Worm (Caenorhabditis elegans) whole organism, L4 larva: ENCODE data around the gene msd-4.
A peak's percentile ranks its signal among the peaks of the same experiment; 100 is the strongest.

Experiments
- D1046.2 ChIP-seq: fragments of 200-800 bp; sonication (Bioruptor generic); IDR thresholded peaks from 2 replicates; pipeline ENCODE4 v1.3.6; 2022; ENCODE audit warnings: missing genetic modification characterization, missing compliant biosample characterization
- F26F4.8 ChIP-seq: fragments of 200-800 bp; sonication (Bioruptor generic); conservative IDR thresholded peaks from 2 replicates; pipeline ENCODE4 v1.3.6; 2022; ENCODE audit warnings: missing genetic modification characterization, missing compliant biosample characterization
- F44E2.7 ChIP-seq: fragments of 200-800 bp; sonication (Bioruptor generic); IDR thresholded peaks from 2 replicates; pipeline ENCODE4 v2.1.2; 2022; ENCODE audit warnings: missing genetic modification characterization, missing compliant biosample characterization
- F49E8.2 ChIP-seq: sonication (generic microtip); optimal IDR thresholded peaks from 2 replicates; lab custom pipeline; 2016; ENCODE audit warnings: missing compliant biosample characterization, mild to moderate bottlenecking, missing genetic modification characterization, borderline replicate concordance
- Y48G9A.11 ChIP-seq: fragments of 200-800 bp; sonication (Bioruptor generic); IDR thresholded peaks from 2 replicates; pipeline ENCODE4 v1.3.6; 2022; ENCODE audit warnings: missing genetic modification reagents, missing genetic modification characterization, missing compliant biosample characterization
- Y75B8A.6 ChIP-seq: fragments of 200-800 bp; sonication (Bioruptor generic); IDR thresholded peaks from 2 replicates; pipeline ENCODE4 v1.3.6; 2022; ENCODE audit warnings: missing genetic modification reagents, missing genetic modification characterization, missing compliant biosample characterization
- ZK546.5 ChIP-seq, 2 experiments: sonication (generic microtip); optimal IDR thresholded peaks; 2 replicates each; lab custom pipeline; 2017; ENCODE audit warnings: missing biosample characterization in 2 of 2, missing genetic modification characterization in 2 of 2
- aha-1 ChIP-seq: fragments of 150-350 bp; peaks from one replicate; lab custom pipeline; 2014; ENCODE audit warnings: missing biosample characterization, missing genetic modification characterization
- arid-1 ChIP-seq: fragments of 200-800 bp; sonication (Bioruptor generic); conservative IDR thresholded peaks from 2 replicates; pipeline ENCODE4 v1.3.6; 2022; ENCODE audit warnings: missing genetic modification reagents, missing genetic modification characterization, missing compliant biosample characterization
- ceh-28 ChIP-seq: fragments of 150-350 bp; optimal IDR thresholded peaks from 2 replicates; lab custom pipeline; 2014; ENCODE audit warnings: missing biosample characterization, missing genetic modification reagents, missing genetic modification characterization
- ceh-44 ChIP-seq: fragments of 200-800 bp; sonication (Bioruptor generic); IDR thresholded peaks from 2 replicates; pipeline ENCODE4 v1.3.6; 2022; ENCODE audit warnings: missing genetic modification reagents, missing genetic modification characterization, missing compliant biosample characterization
- ces-1 ChIP-seq: fragments of 150-350 bp; sonication (generic microtip); optimal IDR thresholded peaks from 4 replicates; lab custom pipeline; 2014; ENCODE audit warnings: missing biosample characterization, missing genetic modification reagents, missing genetic modification characterization
- cey-2 ChIP-seq: sonication (generic microtip); optimal IDR thresholded peaks from 3 replicates; lab custom pipeline; 2017; ENCODE audit warnings: missing genetic modification characterization, mild to moderate bottlenecking, missing compliant biosample characterization, antibody characterized with exemption, borderline replicate concordance; ENCODE audit not compliant: insufficient read depth
- ctbp-1 ChIP-seq: fragments of 200-800 bp; sonication (Bioruptor generic); IDR thresholded peaks from 2 replicates; pipeline ENCODE4 v1.3.6; 2022; ENCODE audit warnings: missing genetic modification reagents, missing genetic modification characterization, missing compliant biosample characterization
- daf-12 ChIP-seq: fragments of 150-350 bp; optimal IDR thresholded peaks from 2 replicates; lab custom pipeline; 2014; ENCODE audit warnings: missing biosample characterization, missing genetic modification reagents, missing genetic modification characterization
- daf-19 ChIP-seq: fragments of 200-800 bp; sonication (Bioruptor generic); conservative IDR thresholded peaks from 2 replicates; pipeline ENCODE4 v1.3.6; 2022; ENCODE audit warnings: missing genetic modification characterization, missing compliant biosample characterization
- dpl-1 ChIP-seq: fragments of 150-350 bp; optimal IDR thresholded peaks from 2 replicates; lab custom pipeline; 2014; ENCODE audit warnings: missing biosample characterization, missing genetic modification reagents, missing genetic modification characterization
- duxl-1 ChIP-seq: sonication (generic microtip); optimal IDR thresholded peaks from 2 replicates; lab custom pipeline; 2016; ENCODE audit warnings: mild to moderate bottlenecking, missing genetic modification characterization, moderate library complexity, missing compliant biosample characterization; ENCODE audit not compliant: poor library complexity
- dve-1 ChIP-seq: sonication (generic microtip); optimal IDR thresholded peaks from 2 replicates; lab custom pipeline; 2017; ENCODE audit warnings: antibody characterized with exemption, mild to moderate bottlenecking, missing genetic modification characterization, missing compliant biosample characterization; ENCODE audit not compliant: insufficient read depth
- fos-1 ChIP-seq: fragments of 150-350 bp; optimal IDR thresholded peaks from 2 replicates; lab custom pipeline; 2014; ENCODE audit warnings: missing biosample characterization, missing genetic modification characterization
- hlh-11 ChIP-seq: fragments of 200-800 bp; sonication (Bioruptor generic); optimal IDR thresholded peaks from 2 replicates; lab custom pipeline; 2018; ENCODE audit warnings: mild to moderate bottlenecking, missing genetic modification characterization, missing compliant biosample characterization
- hlh-30 ChIP-seq: sonication (generic microtip); optimal IDR thresholded peaks from 2 replicates; lab custom pipeline; 2017; ENCODE audit warnings: antibody characterized with exemption, mild to moderate bottlenecking, missing genetic modification characterization, missing compliant biosample characterization; ENCODE audit not compliant: insufficient read depth
- hmg-1.1 ChIP-seq: fragments of 200-800 bp; sonication (Bioruptor generic); IDR thresholded peaks from 2 replicates; pipeline ENCODE4 v1.3.6; 2022; ENCODE audit warnings: missing genetic modification reagents, missing genetic modification characterization, missing compliant biosample characterization
- lim-7 ChIP-seq: fragments of 200-800 bp; sonication (Bioruptor generic); IDR thresholded peaks from 2 replicates; pipeline ENCODE4 v1.3.6; 2022; ENCODE audit warnings: missing genetic modification characterization, missing compliant biosample characterization
- lin-1 ChIP-seq: fragments of 200-800 bp; sonication (Bioruptor generic); IDR thresholded peaks from 2 replicates; pipeline ENCODE4 v1.3.6; 2022; ENCODE audit warnings: missing genetic modification reagents, missing genetic modification characterization, missing compliant biosample characterization
- lir-3 ChIP-seq: sonication (generic microtip); optimal IDR thresholded peaks from 2 replicates; lab custom pipeline; 2016; ENCODE audit warnings: mild to moderate bottlenecking, missing genetic modification characterization, missing compliant biosample characterization
- madf-5 ChIP-seq, 2 experiments: fragments of 200-800 bp; sonication (Bioruptor generic); IDR thresholded peaks; 2 replicates each; pipeline ENCODE4 v1.3.6; 2022; ENCODE audit warnings: missing compliant biosample characterization in 2 of 2, missing genetic modification characterization in 2 of 2
- mdl-1 ChIP-seq, 2 experiments: fragments of 150-350 bp in 1 of 2; sonication (generic microtip) in 1 of 2; optimal IDR thresholded peaks; 2 replicates each; lab custom pipeline; 2014 to 2017; ENCODE audit warnings: missing biosample characterization in 2 of 2, missing genetic modification characterization in 2 of 2
- mes-2 ChIP-seq: sonication (generic microtip); optimal IDR thresholded peaks from 2 replicates; lab custom pipeline; 2016; ENCODE audit warnings: missing genotype, mild to moderate bottlenecking, missing genetic modification characterization, missing compliant biosample characterization; ENCODE audit not compliant: poor library complexity, severe bottlenecking
- mxl-2 ChIP-seq: fragments of 200-800 bp; sonication (Bioruptor generic); conservative IDR thresholded peaks from 2 replicates; pipeline ENCODE4 v1.3.6; 2022; ENCODE audit warnings: missing genetic modification reagents, missing genetic modification characterization, missing compliant biosample characterization
- mxl-3 ChIP-seq: fragments of 200-800 bp; sonication (Bioruptor generic); optimal IDR thresholded peaks from 2 replicates; lab custom pipeline; 2018; ENCODE audit warnings: mild to moderate bottlenecking, missing genetic modification characterization, missing compliant biosample characterization
- nhr-102 ChIP-seq: sonication (generic microtip); optimal IDR thresholded peaks from 2 replicates; lab custom pipeline; 2016; ENCODE audit warnings: mild to moderate bottlenecking, missing genetic modification characterization, moderate library complexity, missing compliant biosample characterization
- nhr-11 ChIP-seq: fragments of 150-350 bp; optimal IDR thresholded peaks from 2 replicates; lab custom pipeline; 2014; ENCODE audit warnings: missing biosample characterization, missing genetic modification characterization
- nhr-28 ChIP-seq: fragments of 150-350 bp; optimal IDR thresholded peaks from 2 replicates; lab custom pipeline; 2014; ENCODE audit warnings: missing biosample characterization, missing genetic modification characterization
- nhr-76 ChIP-seq: fragments of 150-350 bp; optimal IDR thresholded peaks from 2 replicates; lab custom pipeline; 2014; ENCODE audit warnings: missing biosample characterization, missing genetic modification characterization
- php-3 ChIP-seq: fragments of 200-800 bp; sonication (Bioruptor generic); IDR thresholded peaks from 2 replicates; pipeline ENCODE4 v1.3.6; 2022; ENCODE audit warnings: missing genetic modification reagents, missing genetic modification characterization, missing compliant biosample characterization
- pqm-1 ChIP-seq: sonication (generic microtip); optimal IDR thresholded peaks from 2 replicates; lab custom pipeline; 2017; ENCODE audit warnings: missing biosample characterization, missing genetic modification characterization
- rbr-2 ChIP-seq: sonication (generic microtip); optimal IDR thresholded peaks from 2 replicates; lab custom pipeline; 2016; ENCODE audit warnings: missing genotype, missing genetic modification characterization, missing compliant biosample characterization
- saeg-2 ChIP-seq: fragments of 200-800 bp; sonication (Bioruptor generic); IDR thresholded peaks from 2 replicates; pipeline ENCODE4 v1.3.6; 2022; ENCODE audit warnings: missing genetic modification reagents, missing genetic modification characterization, missing compliant biosample characterization
- snpc-1.2 ChIP-seq: fragments of 200-800 bp; sonication (Bioruptor generic); IDR thresholded peaks from 2 replicates; pipeline ENCODE4 v1.3.6; 2022; ENCODE audit warnings: missing genetic modification reagents, missing genetic modification characterization, missing compliant biosample characterization
- snpc-4 ChIP-seq: fragments of 150-350 bp; optimal IDR thresholded peaks from 2 replicates; lab custom pipeline; 2014; ENCODE audit warnings: missing biosample characterization, missing genetic modification characterization
- spr-3 ChIP-seq: fragments of 200-800 bp; sonication (Bioruptor generic); optimal IDR thresholded peaks from 2 replicates; lab custom pipeline; 2018; ENCODE audit warnings: mild to moderate bottlenecking, missing genetic modification characterization, missing compliant biosample characterization
- tag-97 ChIP-seq: fragments of 200-800 bp; sonication (Bioruptor generic); IDR thresholded peaks from 2 replicates; pipeline ENCODE4 v1.3.6; 2022; ENCODE audit warnings: missing genetic modification characterization, missing compliant biosample characterization
- tra-1 ChIP-seq: fragments of 200-800 bp; sonication (Bioruptor generic); IDR thresholded peaks from 2 replicates; pipeline ENCODE4 v1.3.6; 2022; ENCODE audit warnings: missing genetic modification reagents, missing genetic modification characterization, missing compliant biosample characterization
- unc-62 ChIP-seq, 3 experiments: fragments of 150-350 bp in 1 of 3; sonication (generic microtip); optimal IDR thresholded peaks in 2 of 3; peaks in 1 of 3; 1 replicate in 1 of 3; 2 replicates in 2 of 3; lab custom pipeline; 2014 to 2017; ENCODE audit warnings: missing biosample characterization in 3 of 3, missing genetic modification characterization in 3 of 3, missing genetic modification reagents in 3 of 3, missing genotype in 1 of 3
- vab-7 ChIP-seq: fragments of 200-800 bp; sonication (Bioruptor generic); IDR thresholded peaks from 2 replicates; pipeline ENCODE4 v1.3.6; 2022; ENCODE audit warnings: missing genetic modification reagents, missing genetic modification characterization, missing compliant biosample characterization
- zag-1 ChIP-seq: fragments of 150-350 bp; optimal IDR thresholded peaks from 2 replicates; lab custom pipeline; 2014; ENCODE audit warnings: missing biosample characterization, missing genetic modification characterization
- zfp-2 ChIP-seq: sonication (generic microtip); optimal IDR thresholded peaks from 2 replicates; lab custom pipeline; 2016; ENCODE audit warnings: mild to moderate bottlenecking, missing genetic modification characterization, missing compliant biosample characterization
- zfp-3 ChIP-seq: fragments of 200-800 bp; sonication (Bioruptor generic); conservative IDR thresholded peaks from 2 replicates; pipeline ENCODE4 v1.3.6; 2022; ENCODE audit warnings: missing genetic modification reagents, missing genetic modification characterization, missing compliant biosample characterization
- zip-2 ChIP-seq: fragments of 150-350 bp; optimal IDR thresholded peaks from 2 replicates; lab custom pipeline; 2014; ENCODE audit warnings: missing biosample characterization, missing genetic modification characterization
- ztf-7 ChIP-seq: fragments of 150-350 bp; optimal IDR thresholded peaks from 2 replicates; lab custom pipeline; 2014; ENCODE audit warnings: missing biosample characterization, missing genetic modification characterization

msd-4 gene

ce11 chrIII:4912317-4912716 is 43.8 kb upstream of the msd-4 start, which contains the start of the genes F26F4.9 and cee-1 (continued):
- TF ChIP-seq F44E2.7 (no peak), ctbp-1 (GFP tag; lab: Robert Waterston, UW) (no peak), nhr-102 (tag; lab: Kevin White, UChicago) (no peak), daf-12 (no peak), mes-2 (tag; lab: Kevin White, UChicago) (peak; percentile 97), tag-97 (GFP tag; lab: Robert Waterston, UW) (no peak), dve-1 (peak; percentile 44), nhr-76 (tag; lab: Kevin White, UChicago) (no peak), hlh-11 (peak; percentile 3), ztf-7 (tag; lab: Kevin White, UChicago) (no peak), cey-2 (tag; lab: Kevin White, UChicago) (no peak), pqm-1 (tag; lab: Kevin White, UChicago) (no peak), vab-7 (no peak), Y48G9A.11 (GFP tag; lab: Robert Waterston, UW) (0 out of 2 replicates have a peak, but pooled peaks have one; percentile 15), ces-1 (GFP tag; lab: Kevin White, UChicago) (no peak), daf-19 (GFP tag; lab: Robert Waterston, UW) (no peak), mxl-2 (GFP tag; lab: Robert Waterston, UW) (no peak), D1046.2 (no peak), nhr-28 (tag; lab: Kevin White, UChicago) (peak; percentile 8), hlh-30 (tag; lab: Kevin White, UChicago) (no peak), madf-5 (GFP tag; IDR thresholded peaks at IDR 0.05; lab: Robert Waterston, UW) (no peak), F49E8.2 (tag; lab: Kevin White, UChicago) (peak; percentile 4), saeg-2 (GFP tag; lab: Robert Waterston, UW) (no peak), zfp-3 (no peak), lin-1 (no peak), unc-62 (GFP tag; optimal IDR thresholded peaks at IDR 0.05 in 1 of 2; lab: Kevin White, UChicago) (no peak), unc-62 (tag; optimal IDR thresholded peaks at IDR 0.05; lab: Kevin White, UChicago) (no peak), spr-3 (GFP tag; lab: Kevin White, UChicago) (no peak), tra-1 (GFP tag; lab: Robert Waterston, UW) (no peak), arid-1 (GFP tag; lab: Robert Waterston, UW) (no peak), F26F4.8 (no peak), zfp-2 (no peak), rbr-2 (tag; lab: Kevin White, UChicago) (peak; percentile 32), zag-1 (tag; lab: Kevin White, UChicago) (no peak), snpc-4 (tag; lab: Kevin White, UChicago) (no peak), lim-7 (GFP tag; lab: Robert Waterston, UW) (no peak), ZK546.5 (tag; optimal IDR thresholded peaks at IDR 0.05; lab: Kevin White, UChicago) (no peak), Y75B8A.6 (GFP tag; lab: Robert Waterston, UW) (no peak), ceh-44 (GFP tag; lab: Robert Waterston, UW) (no peak), aha-1 (tag; lab: Kevin White, UChicago) (peak; percentile 86), fos-1 (tag; lab: Kevin White, UChicago) (no peak), mxl-3 (GFP tag; lab: Kevin White, UChicago) (no peak), nhr-11 (tag; lab: Kevin White, UChicago) (no peak), zip-2 (tag; lab: Kevin White, UChicago) (no peak), mdl-1 (tag; optimal IDR thresholded peaks at IDR 0.05; lab: Kevin White, UChicago) (no peak), duxl-1 (tag; lab: Kevin White, UChicago) (no peak), php-3 (no peak), lir-3 (tag; lab: Kevin White, UChicago) (no peak), hmg-1.1 (no peak), dpl-1 (GFP tag; lab: Kevin White, UChicago) (peak; percentile 78), ceh-28 (tag; lab: Kevin White, UChicago) (no peak), snpc-1.2 (no peak)
